Worm (Caenorhabditis elegans) whole organism, young adult: ENCODE results near the gene C50D2.1.

Source experiments
- T07F8.4 ChIP-seq: sonication (generic microtip); optimal IDR thresholded peaks from 2 replicates; lab custom pipeline; 2016; ENCODE audit warnings: mild to moderate bottlenecking, missing genetic modification characterization, moderate library complexity, missing compliant biosample characterization
- ZK185.1 ChIP-seq: sonication (generic microtip); optimal IDR thresholded peaks from 2 replicates; lab custom pipeline; 2016; ENCODE audit warnings: mild to moderate bottlenecking, missing genetic modification characterization, missing compliant biosample characterization; ENCODE audit not compliant: poor library complexity, severe bottlenecking
- ama-1 ChIP-seq, 3 experiments: fragments of 150-350 bp in 1 of 3; sonication (generic microtip) in 2 of 3; optimal IDR thresholded peaks; 2 replicates each; lab custom pipeline; 2014 to 2018; ENCODE audit warnings: missing biosample characterization in 2 of 3, missing genetic modification characterization in 2 of 3, missing genetic modification reagents in 2 of 3
- ceh-58 ChIP-seq: fragments of 200-800 bp; sonication (Bioruptor generic); IDR thresholded peaks from 2 replicates; pipeline ENCODE4 v1.3.6; 2022; ENCODE audit warnings: missing genetic modification characterization, missing compliant biosample characterization
- nhr-90 ChIP-seq: sonication (generic microtip); optimal IDR thresholded peaks from 2 replicates; lab custom pipeline; 2016; ENCODE audit warnings: missing genotype, mild to moderate bottlenecking, missing genetic modification characterization, missing compliant biosample characterization

DNA sequence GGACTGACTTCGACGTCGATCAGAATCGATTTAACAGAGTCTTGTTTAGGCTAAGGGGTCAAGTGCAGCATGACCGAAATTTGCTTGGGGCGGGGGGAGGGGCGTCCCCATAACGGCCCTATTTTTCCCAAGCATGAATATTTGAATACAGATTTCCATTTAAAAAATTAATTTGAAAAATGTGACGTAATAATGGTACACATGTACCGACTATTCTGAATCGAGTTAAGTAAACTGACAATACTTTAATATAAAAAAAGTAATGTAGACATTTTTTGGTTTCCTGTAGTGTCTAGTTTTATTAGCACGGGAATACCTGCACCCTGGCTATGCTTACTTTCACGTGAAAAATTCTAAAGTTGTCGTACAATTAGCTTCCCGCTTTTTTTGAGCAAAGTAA, 24.6 kb upstream of the C50D2.1 start:
- TF ChIP-seq nhr-90 (tag; lab: Kevin White, UChicago) (no peak), T07F8.4 (tag; lab: Kevin White, UChicago) (no peak), ceh-58 (no peak), ZK185.1 (tag; lab: Kevin White, UChicago) (no peak), ama-1 (optimal IDR thresholded peaks at IDR 0.05; lab: Kevin White, UChicago) (no peak), ama-1 (GFP tag; optimal IDR thresholded peaks at IDR 0.05; lab: Kevin White, UChicago) (no peak)
